Fruit fly (Drosophila melanogaster) whole organism, embryonic: Measurements from ENCODE around the gene PAN3.

ENCODE experiments used
- Antp ChIP-seq: fragments of 200-800 bp; sonication (Bioruptor generic); optimal IDR thresholded peaks from 3 replicates; lab custom pipeline; 2016; ENCODE audit warnings: missing biosample characterization, missing genetic modification characterization
- BtbVII ChIP-seq: fragments of 200-800 bp; sonication (Bioruptor generic); optimal IDR thresholded peaks from 3 replicates; lab custom pipeline; 2017; ENCODE audit warnings: missing biosample characterization, mild to moderate bottlenecking, missing genetic modification characterization
- CG10267 ChIP-seq: fragments of 200-800 bp; sonication (Bioruptor generic); optimal IDR thresholded peaks from 2 replicates; lab custom pipeline; 2018; ENCODE audit warnings: missing biosample characterization, mild to moderate bottlenecking, missing genetic modification characterization, moderate library complexity
- CG12391 ChIP-seq: fragments of 200-800 bp; sonication (Bioruptor generic); optimal IDR thresholded peaks from 3 replicates; lab custom pipeline; 2018; ENCODE audit warnings: missing biosample characterization, mild to moderate bottlenecking, missing genetic modification characterization, moderate library complexity
- CG15514 ChIP-seq: fragments of 200-800 bp; sonication (Bioruptor generic); optimal IDR thresholded peaks from 3 replicates; lab custom pipeline; 2017; ENCODE audit warnings: missing biosample characterization, missing genetic modification characterization, mild to moderate bottlenecking, moderate library complexity, missing genetic modification reagents
- CG16779 ChIP-seq: fragments of 200-800 bp; sonication (Bioruptor generic); IDR thresholded peaks from 2 replicates; pipeline ENCODE4 v1.3.6; 2022; ENCODE audit warnings: missing biosample characterization, missing genetic modification characterization
- CG17328 ChIP-seq: fragments of 200-800 bp; sonication (Bioruptor generic); IDR thresholded peaks from 2 replicates; pipeline ENCODE4 v1.3.6; 2022; ENCODE audit warnings: missing biosample characterization, missing genetic modification characterization
- CG17802 ChIP-seq: fragments of 200-800 bp; sonication (Bioruptor generic); optimal IDR thresholded peaks from 2 replicates; lab custom pipeline; 2018; ENCODE audit warnings: missing biosample characterization, mild to moderate bottlenecking, missing genetic modification characterization, moderate library complexity
- CG2889 ChIP-seq: fragments of 200-800 bp; sonication (Bioruptor generic); IDR thresholded peaks from 3 replicates; pipeline ENCODE4 v1.3.6; 2022; ENCODE audit warnings: missing biosample characterization, missing genetic modification characterization
- CG31365 ChIP-seq: fragments of 200-800 bp; sonication (Bioruptor generic); optimal IDR thresholded peaks from 2 replicates; lab custom pipeline; 2018; ENCODE audit warnings: missing biosample characterization, mild to moderate bottlenecking, missing genetic modification characterization
- CG6683 ChIP-seq: fragments of 200-800 bp; sonication (Bioruptor generic); optimal IDR thresholded peaks from 2 replicates; lab custom pipeline; 2017; ENCODE audit warnings: missing biosample characterization, mild to moderate bottlenecking, missing genetic modification characterization, missing genetic modification reagents
- CG6689 ChIP-seq: fragments of 200-800 bp; sonication (Bioruptor generic); IDR thresholded peaks from 2 replicates; pipeline ENCODE4 v1.3.6; 2022; ENCODE audit warnings: missing biosample characterization, missing genetic modification characterization
- CG6765 ChIP-seq: fragments of 200-800 bp; sonication (Bioruptor generic); optimal IDR thresholded peaks from 3 replicates; lab custom pipeline; 2017; ENCODE audit warnings: missing biosample characterization, mild to moderate bottlenecking, missing genetic modification characterization
- CG6854 ChIP-seq: fragments of 200-800 bp; sonication (Bioruptor generic); optimal IDR thresholded peaks from 3 replicates; lab custom pipeline; 2017; ENCODE audit warnings: missing biosample characterization, mild to moderate bottlenecking, missing genetic modification characterization
- CG7271 ChIP-seq: fragments of 200-800 bp; sonication (Bioruptor generic); optimal IDR thresholded peaks from 2 replicates; lab custom pipeline; 2018; ENCODE audit warnings: missing biosample characterization, mild to moderate bottlenecking, missing genetic modification characterization, moderate library complexity
- CG7357 ChIP-seq: fragments of 200-800 bp; sonication (Bioruptor generic); IDR thresholded peaks from 3 replicates; pipeline ENCODE4 v1.3.6; 2022; ENCODE audit warnings: missing biosample characterization, missing genetic modification characterization
- CG8089 ChIP-seq: fragments of 200-800 bp; sonication (Bioruptor generic); optimal IDR thresholded peaks from 3 replicates; lab custom pipeline; 2016; ENCODE audit warnings: missing biosample characterization, missing genetic modification characterization
- CG8765 ChIP-seq: fragments of 200-800 bp; sonication (Bioruptor generic); IDR thresholded peaks from 2 replicates; pipeline ENCODE4 v1.3.6; 2022; ENCODE audit warnings: missing biosample characterization, missing genetic modification characterization
- CkIIα-i1 ChIP-seq: fragments of 200-800 bp; sonication (Bioruptor generic); IDR thresholded peaks from 2 replicates; pipeline ENCODE4 v1.3.6; 2022; ENCODE audit warnings: missing biosample characterization, missing genetic modification characterization
- CrebB ChIP-seq: fragments of 200-800 bp; sonication (Bioruptor generic); optimal IDR thresholded peaks from 3 replicates; lab custom pipeline; 2018; ENCODE audit warnings: missing biosample characterization, mild to moderate bottlenecking, missing genetic modification characterization
- Doc2 ChIP-seq: fragments of 200-800 bp; sonication (Bioruptor generic); IDR thresholded peaks from 2 replicates; pipeline ENCODE4 v1.3.6; 2022; ENCODE audit warnings: missing biosample characterization, missing genetic modification characterization
- Dref ChIP-seq: fragments of 200-800 bp; sonication (Bioruptor generic); IDR thresholded peaks from 2 replicates; pipeline ENCODE4 v1.3.6; 2022; ENCODE audit warnings: missing biosample characterization, missing genetic modification characterization
- Gug ChIP-seq: fragments of 200-800 bp; sonication (Bioruptor generic); IDR thresholded peaks from 4 replicates; pipeline ENCODE4 v1.3.6; 2022; ENCODE audit warnings: missing biosample characterization, missing genetic modification characterization
- H15 ChIP-seq: fragments of 200-800 bp; sonication (Bioruptor generic); IDR thresholded peaks from 3 replicates; pipeline ENCODE4 v1.3.6; 2022; ENCODE audit warnings: missing biosample characterization, missing genetic modification characterization
- HmgZ ChIP-seq: fragments of 200-800 bp; sonication (Bioruptor generic); optimal IDR thresholded peaks from 2 replicates; lab custom pipeline; 2018; ENCODE audit warnings: missing biosample characterization, mild to moderate bottlenecking, missing genetic modification characterization
- Hr3 ChIP-seq: fragments of 200-800 bp; sonication (Bioruptor generic); optimal IDR thresholded peaks from 3 replicates; lab custom pipeline; 2016; ENCODE audit warnings: missing biosample characterization, missing genetic modification characterization
- Kr ChIP-seq: fragments of 200-800 bp; sonication (Bioruptor generic); optimal IDR thresholded peaks from 2 replicates; lab custom pipeline; 2017; ENCODE audit warnings: missing biosample characterization, mild to moderate bottlenecking, missing genetic modification characterization
- Neu2 ChIP-seq: fragments of 200-800 bp; sonication (Bioruptor generic); optimal IDR thresholded peaks from 3 replicates; lab custom pipeline; 2016; ENCODE audit warnings: missing biosample characterization, missing genetic modification characterization, borderline replicate concordance
- Poxn ChIP-seq: fragments of 200-800 bp; sonication (Bioruptor generic); IDR thresholded peaks from 2 replicates; pipeline ENCODE4 v1.3.6; 2022; ENCODE audit warnings: missing biosample characterization, missing genetic modification characterization
- Sox100B ChIP-seq: fragments of 200-800 bp; sonication (Bioruptor generic); optimal IDR thresholded peaks from 3 replicates; lab custom pipeline; 2018; ENCODE audit warnings: missing biosample characterization, mild to moderate bottlenecking, missing genetic modification characterization
- Stat92E ChIP-seq, 3 experiments: fragments of >200 bp in 2 of 3; fragments of 200-800 bp in 1 of 3; sonication (Bioruptor generic) in 1 of 3; optimal IDR thresholded peaks; 2 replicates each; lab custom pipeline; 2017 to 2019; ENCODE audit warnings: missing biosample characterization in 3 of 3, missing genetic modification characterization in 3 of 3, mild to moderate bottlenecking in 1 of 3, moderate library complexity in 1 of 3
- Trl ChIP-seq, 3 experiments: fragments of >200 bp in 2 of 3; fragments of 200-800 bp in 1 of 3; sonication (Bioruptor generic) in 1 of 3; optimal IDR thresholded peaks; 2 replicates in 1 of 3; 3 replicates in 2 of 3; lab custom pipeline; 2016 to 2017; ENCODE audit warnings: missing biosample characterization in 1 of 3, missing genetic modification characterization in 1 of 3
- YL-1 ChIP-seq: fragments of 200-800 bp; sonication (Bioruptor generic); optimal IDR thresholded peaks from 3 replicates; lab custom pipeline; 2017; ENCODE audit warnings: missing biosample characterization, mild to moderate bottlenecking, missing genetic modification characterization
- amos ChIP-seq: fragments of 200-800 bp; sonication (Bioruptor generic); IDR thresholded peaks from 2 replicates; pipeline ENCODE4 v1.3.6; 2022; ENCODE audit warnings: missing biosample characterization, missing genetic modification characterization; ENCODE audit not compliant: partially characterized antibody
- ash1 ChIP-seq: fragments of 200-800 bp; sonication (Bioruptor generic); optimal IDR thresholded peaks from 2 replicates; lab custom pipeline; 2018; ENCODE audit warnings: missing biosample characterization, mild to moderate bottlenecking, missing genetic modification characterization
- chif ChIP-seq, 2 experiments: fragments of 200-800 bp; sonication (Bioruptor generic); optimal IDR thresholded peaks; 3 replicates each; lab custom pipeline; 2016; ENCODE audit warnings: missing biosample characterization in 2 of 2, missing genetic modification characterization in 2 of 2
- eve ChIP-seq, 2 experiments: fragments of >200 bp; optimal IDR thresholded peaks; 2 replicates each; lab custom pipeline; 2017; ENCODE audit warnings: missing biosample characterization in 2 of 2, missing genetic modification characterization in 2 of 2
- fd64A ChIP-seq: fragments of 200-800 bp; sonication (Bioruptor generic); optimal IDR thresholded peaks from 3 replicates; lab custom pipeline; 2018; ENCODE audit warnings: missing biosample characterization, mild to moderate bottlenecking, missing genetic modification characterization
- ind ChIP-seq: fragments of 200-800 bp; sonication (Bioruptor generic); optimal IDR thresholded peaks from 3 replicates; lab custom pipeline; 2016; ENCODE audit warnings: missing biosample characterization, missing genetic modification characterization
- kah ChIP-seq: fragments of 200-800 bp; sonication (Bioruptor generic); optimal IDR thresholded peaks from 2 replicates; lab custom pipeline; 2018; ENCODE audit warnings: missing biosample characterization, mild to moderate bottlenecking, missing genetic modification characterization
- lab ChIP-seq: fragments of 200-800 bp; sonication (Bioruptor generic); optimal IDR thresholded peaks from 3 replicates; lab custom pipeline; 2017; ENCODE audit warnings: missing biosample characterization, missing genetic modification characterization, mild to moderate bottlenecking, moderate library complexity, missing genetic modification reagents
- pita ChIP-seq: fragments of 200-800 bp; sonication (Bioruptor generic); optimal IDR thresholded peaks from 2 replicates; lab custom pipeline; 2017; ENCODE audit warnings: missing biosample characterization, mild to moderate bottlenecking, missing genetic modification characterization
- prd ChIP-seq, 3 experiments: fragments of >200 bp in 2 of 3; fragments of 200-800 bp in 1 of 3; sonication (Bioruptor generic) in 1 of 3; optimal IDR thresholded peaks in 2 of 3; IDR thresholded peaks in 1 of 3; 2 replicates in 2 of 3; 3 replicates in 1 of 3; pipeline versions ENCODE4 v1.3.6 to Lab custom; 2017 to 2022; ENCODE audit warnings: missing biosample characterization in 1 of 3, missing genetic modification characterization in 1 of 3
- stwl ChIP-seq: fragments of 200-800 bp; sonication (Bioruptor generic); optimal IDR thresholded peaks from 3 replicates; lab custom pipeline; 2018; ENCODE audit warnings: missing biosample characterization, mild to moderate bottlenecking, missing genetic modification characterization, moderate library complexity
- trem ChIP-seq: fragments of 200-800 bp; optimal IDR thresholded peaks from 3 replicates; lab custom pipeline; 2019; ENCODE audit warnings: missing biosample characterization, mild to moderate bottlenecking, missing genetic modification characterization, moderate library complexity
- tup ChIP-seq: fragments of 200-800 bp; sonication (Bioruptor generic); optimal IDR thresholded peaks from 2 replicates; lab custom pipeline; 2016; ENCODE audit warnings: missing biosample characterization, mild to moderate bottlenecking, missing genetic modification characterization, moderate library complexity

Gene PAN3

DNA sequence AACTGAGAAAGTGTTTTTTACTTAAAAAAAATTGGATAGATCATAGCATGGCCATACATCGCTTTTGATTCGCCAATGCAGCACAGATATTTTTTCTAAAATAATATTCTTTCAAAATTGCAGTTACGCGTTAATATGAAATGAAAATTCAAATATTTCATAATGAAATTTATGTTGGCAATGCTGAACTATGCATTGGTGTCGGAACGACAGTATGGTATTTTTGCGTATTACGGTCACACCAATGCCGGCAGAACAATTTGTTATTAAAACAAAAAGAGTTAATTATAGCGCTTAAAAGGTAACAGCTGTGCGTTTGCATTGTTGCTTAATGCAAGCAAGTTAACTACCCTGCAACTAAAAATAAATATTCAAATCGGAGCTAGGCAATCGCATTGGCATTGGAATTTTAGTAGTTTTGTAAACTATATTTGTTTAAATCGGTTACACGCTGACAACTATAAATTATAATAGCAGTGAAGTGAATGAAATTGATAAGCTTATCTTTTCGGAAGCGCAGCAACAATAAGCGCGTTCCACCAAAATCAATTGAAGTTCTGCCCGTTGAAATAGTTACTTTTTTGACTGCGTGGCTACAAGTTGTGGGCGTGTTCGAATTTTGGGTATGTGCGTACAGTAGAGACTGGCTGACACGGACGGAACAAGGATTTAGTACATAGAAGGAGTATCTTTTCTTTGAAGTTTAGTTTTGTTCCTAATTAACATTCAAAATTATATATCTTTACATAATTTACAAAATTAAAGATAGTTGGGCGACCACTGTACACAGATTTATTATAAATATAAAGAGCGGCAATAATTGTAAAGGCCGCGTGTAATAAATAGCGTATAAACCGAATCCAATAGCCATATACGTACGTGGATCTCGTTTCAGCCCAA lies 28.5 kb upstream of the PAN3 start, which contains the start of gene Prx4 (continued):
- TF ChIP-seq amos (GFP tag; lab: Robert Waterston, UW), result peak; percentile 11; the same call in 1 of the 2 replicates
- TF ChIP-seq BtbVII (GFP tag; lab: Kevin White, UChicago), result peak; percentile 66
- no peak for TF ChIP-seq Neu2 (GFP tag; lab: Kevin White, UChicago)
- TF ChIP-seq chif (GFP tag; optimal IDR thresholded peaks at IDR 0.05; lab: Kevin White, UChicago), result peak in 1 of 2 experiments; percentile 8
- peak; percentile 44; the same call in 2 of the 3 replicates for TF ChIP-seq CG7357 (GFP tag; lab: Robert Waterston, UW)
- peak; percentile 59 for TF ChIP-seq ind (GFP tag; lab: Kevin White, UChicago)
- TF ChIP-seq ash1 (GFP tag; lab: Kevin White, UChicago), result no peak
- peak; percentile 66 for TF ChIP-seq CG12391 (tag; lab: Kevin White, UChicago)
- TF ChIP-seq YL-1, result no peak
- TF ChIP-seq fd64A (GFP tag; lab: Kevin White, UChicago), result no peak
- peak; percentile 71 for TF ChIP-seq CG17328
- peak; percentile 18 for TF ChIP-seq CG17802 (tag; lab: Kevin White, UChicago)
- TF ChIP-seq CG16779 (GFP tag; lab: Robert Waterston, UW), result 0 out of 2 replicates have a peak, but pooled peaks have one; percentile 55
- peak; percentile 32 for TF ChIP-seq Antp (GFP tag; lab: Kevin White, UChicago)
- peak; percentile 49 for TF ChIP-seq Sox100B
- no peak for TF ChIP-seq eve (GFP tag; optimal IDR thresholded peaks at IDR 0.05; lab: Kevin White, UChicago)
- TF ChIP-seq CG6683, result peak; percentile 48
- no peak for TF ChIP-seq tup (GFP tag; lab: Kevin White, UChicago)
- peak; percentile 23 for TF ChIP-seq CrebB (tag; lab: Kevin White, UChicago)
- peak; percentile 63; the same call in 1 of the 3 replicates for TF ChIP-seq CG2889 (GFP tag; lab: Robert Waterston, UW)
- peak; percentile 78 for TF ChIP-seq Gug (GFP tag; lab: Robert Waterston, UW)
- peak; percentile 42 for TF ChIP-seq CG15514 (GFP tag; lab: Kevin White, UChicago)
- no peak for TF ChIP-seq Doc2 (GFP tag; lab: Robert Waterston, UW)
- TF ChIP-seq CG6689, result peak; percentile 82
- peak; percentile 57 for TF ChIP-seq Hr3
- TF ChIP-seq CG8089 (GFP tag; lab: Kevin White, UChicago), result no peak
- TF ChIP-seq prd (optimal IDR thresholded peaks at IDR 0.05; lab: Kevin White, UChicago), result no peak
- peak; percentile 79 for TF ChIP-seq prd (GFP tag; IDR thresholded peaks at IDR 0.05; lab: Robert Waterston, UW)
- peak; percentile 57; the same call in 2 of the 3 replicates for TF ChIP-seq H15 (GFP tag; lab: Robert Waterston, UW)
- TF ChIP-seq Poxn, result peak; percentile 19; the same call in 1 of the 2 replicates
- peak; percentile 19 for TF ChIP-seq kah (GFP tag; lab: Kevin White, UChicago)
- no peak for TF ChIP-seq Stat92E (GFP tag; optimal IDR thresholded peaks at IDR 0.05; lab: Kevin White, UChicago)
- peak; percentile 54 for TF ChIP-seq CG10267 (tag; lab: Kevin White, UChicago)
- peak; percentile 74 for TF ChIP-seq stwl (tag; lab: Kevin White, UChicago)
- no peak for TF ChIP-seq pita (GFP tag; lab: Kevin White, UChicago)
- TF ChIP-seq Dref (GFP tag; lab: Robert Waterston, UW), result no peak
- peak; percentile 52; the same call in 1 of the 2 replicates for TF ChIP-seq CkIIα-i1 (GFP tag; lab: Robert Waterston, UW)
- peak; percentile 16 for TF ChIP-seq HmgZ (tag; lab: Kevin White, UChicago)
- TF ChIP-seq CG7271 (tag; lab: Kevin White, UChicago), result no peak
- no peak for TF ChIP-seq Kr
- no peak for TF ChIP-seq CG6765 (GFP tag; lab: Kevin White, UChicago)
- peak; percentile 86 for TF ChIP-seq lab (GFP tag; lab: Kevin White, UChicago)
- TF ChIP-seq CG8765 (GFP tag; lab: Robert Waterston, UW), result peak; percentile 43; the same call in 1 of the 2 replicates
- peak; percentile 56 for TF ChIP-seq CG6854 (GFP tag; lab: Kevin White, UChicago)
- no peak for TF ChIP-seq Trl (optimal IDR thresholded peaks at IDR 0.05; lab: Kevin White, UChicago)
- TF ChIP-seq Trl (GFP tag; optimal IDR thresholded peaks at IDR 0.05; lab: Kevin White, UChicago), result peak; percentile 19
- TF ChIP-seq CG31365 (tag; lab: Kevin White, UChicago), result no peak
- peak; percentile 23 for TF ChIP-seq trem
